Fruit fly (Drosophila melanogaster) whole organism, larva: Measurements from ENCODE around the gene glob3.

ENCODE experiments used
- noc ChIP-seq: fragments of 200-800 bp; sonication (Bioruptor generic); optimal IDR thresholded peaks from 3 replicates; lab custom pipeline; 2019; ENCODE audit warnings: missing biosample characterization, mild to moderate bottlenecking, missing genetic modification characterization, moderate library complexity

The glob3 gene

DNA sequence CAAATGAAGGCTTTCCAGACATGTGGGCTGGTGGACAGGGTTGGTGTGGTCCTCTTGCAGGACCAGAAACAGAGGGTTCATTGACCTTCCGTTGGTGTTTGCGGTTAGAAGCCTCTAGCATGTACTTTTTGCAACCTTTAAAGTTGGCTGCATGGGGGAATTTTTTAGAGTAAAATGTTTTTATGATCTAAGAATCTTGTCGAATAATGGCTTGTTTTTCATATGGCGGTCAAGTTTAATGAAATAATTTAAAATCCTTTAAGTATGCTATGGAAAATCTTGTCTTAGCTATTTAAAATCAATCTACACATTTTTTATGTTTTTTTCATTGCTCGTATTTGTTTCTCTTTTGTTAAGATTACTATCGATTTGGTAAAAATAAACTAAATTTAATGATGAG, at the start of gene glob3:
TSS of gene glob3 (plus strand) at position 301 of the 400 bp plus-strand sequence.
- no peak for TF ChIP-seq noc

DNA sequence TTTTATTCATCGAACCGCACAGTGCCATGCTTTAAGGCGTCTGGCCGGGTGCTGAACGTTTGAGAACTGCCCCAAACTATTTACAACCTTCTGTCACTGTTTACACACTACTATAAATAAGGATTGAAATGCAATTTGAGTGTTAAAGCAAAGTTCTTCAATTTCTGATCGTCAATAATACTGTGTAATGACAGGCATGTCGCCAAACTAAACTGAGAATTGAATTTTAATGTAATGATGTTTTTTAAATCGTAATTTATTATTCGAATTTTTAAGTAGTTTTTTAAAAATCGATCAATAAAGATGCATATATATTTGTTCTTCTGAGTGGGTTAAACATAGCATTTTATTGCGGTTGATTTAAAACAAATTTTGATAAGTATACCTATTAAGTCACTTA, 48.9 kb upstream of the glob3 start, which contains the start of gene CG2082:
TSS of gene CG2082 (minus strand) at position 101 of the 400 bp plus-strand sequence.
- TF ChIP-seq noc = no peak

DNA sequence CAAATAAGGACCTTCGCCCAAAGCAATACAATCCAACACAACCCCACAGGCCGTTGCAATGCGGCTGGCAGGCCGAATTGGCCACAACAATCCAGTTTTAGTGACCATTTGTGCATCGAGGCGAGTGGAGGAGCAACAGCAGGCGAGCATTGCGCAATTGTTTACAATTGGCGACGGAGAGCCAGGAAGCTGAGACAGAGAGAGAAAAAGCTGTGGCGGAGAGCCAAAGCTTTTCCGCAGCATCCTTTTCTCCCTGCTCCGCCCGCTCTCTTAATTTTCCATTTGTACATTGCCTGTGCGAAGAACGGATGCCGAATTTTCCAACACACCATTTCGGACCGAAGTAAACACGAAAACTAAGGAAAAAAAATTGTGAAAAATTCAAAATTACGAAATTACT, 48.4 kb upstream of the glob3 start, which contains the start of gene kat-60L1:
TSS of gene kat-60L1 (plus strand) at position 301 of the 400 bp plus-strand sequence.
- TF ChIP-seq noc = no peak

DNA sequence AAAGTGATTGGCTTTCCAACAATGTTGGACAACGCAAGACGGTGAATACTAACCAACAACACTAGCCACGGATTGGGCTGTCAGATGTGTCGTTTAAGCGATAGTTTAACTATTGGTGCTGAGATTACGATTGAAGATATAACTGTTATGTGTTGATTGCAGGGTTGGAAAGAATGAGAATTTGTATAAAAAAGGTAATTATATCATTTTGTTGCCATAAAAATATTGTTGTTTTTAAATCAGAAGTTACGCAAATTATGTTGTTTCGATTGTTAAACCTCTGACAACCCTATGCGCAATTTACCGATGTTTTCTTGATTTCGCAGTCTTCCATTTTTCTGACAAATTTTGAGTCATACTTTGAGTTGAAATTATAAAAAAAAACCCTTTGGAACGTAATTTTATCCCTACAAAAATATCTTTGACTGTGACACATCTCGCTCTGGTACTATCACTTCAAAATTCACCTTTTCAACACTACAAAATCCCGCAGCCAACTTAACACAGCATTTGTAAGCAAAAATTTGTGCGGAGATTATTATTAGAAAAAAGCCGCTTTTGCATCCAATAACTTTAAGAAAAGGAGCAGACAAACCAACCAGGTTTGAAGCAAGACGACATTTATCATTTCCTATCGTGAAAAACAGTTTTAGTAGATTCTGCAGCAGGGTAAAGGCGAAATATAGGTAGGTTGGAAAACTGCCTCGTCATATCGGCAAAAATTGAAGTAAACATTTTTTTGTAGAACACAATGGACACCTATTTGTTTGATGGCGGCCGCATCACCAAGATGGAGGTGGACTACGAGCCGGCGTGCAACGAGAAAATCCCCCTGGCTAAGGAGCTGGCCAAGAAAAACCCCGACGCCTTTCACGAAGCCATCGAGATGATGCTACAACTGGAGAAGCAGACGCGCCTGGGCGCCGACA, 40.6 kb upstream of the glob3 start, which contains the start of the genes Hat1 and Rpn5:
TSS of gene Hat1 (minus strand) at position 360 of the 929 bp plus-strand sequence.
TSS of gene Rpn5 (plus strand) at position 469 of the 929 bp plus-strand sequence.
- TF ChIP-seq noc = peak; percentile 88

DNA sequence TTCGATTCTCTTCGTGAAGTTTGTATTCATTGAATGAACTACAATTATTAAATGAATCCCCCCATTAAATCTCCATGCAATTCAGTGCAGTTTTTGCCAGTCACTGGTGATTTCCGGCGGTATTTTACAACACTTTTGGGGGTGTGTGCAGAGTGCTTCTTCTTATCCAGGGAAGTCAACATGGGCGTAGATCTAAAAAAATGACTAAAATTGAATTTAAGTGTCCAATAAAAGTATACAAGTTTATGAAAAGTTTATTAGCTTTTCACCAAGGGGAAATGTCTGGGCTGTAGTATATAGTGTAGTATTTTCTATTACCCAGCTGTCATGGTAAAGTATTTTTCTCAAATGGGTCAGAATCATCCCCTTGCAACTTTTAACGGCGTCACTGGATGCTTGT, 38.4 kb upstream of the glob3 start, which contains the start of gene Hpf1:
TSS of gene Hpf1 (plus strand) at position 383 of the 400 bp plus-strand sequence.
- peak; percentile 99 for TF ChIP-seq noc

DNA sequence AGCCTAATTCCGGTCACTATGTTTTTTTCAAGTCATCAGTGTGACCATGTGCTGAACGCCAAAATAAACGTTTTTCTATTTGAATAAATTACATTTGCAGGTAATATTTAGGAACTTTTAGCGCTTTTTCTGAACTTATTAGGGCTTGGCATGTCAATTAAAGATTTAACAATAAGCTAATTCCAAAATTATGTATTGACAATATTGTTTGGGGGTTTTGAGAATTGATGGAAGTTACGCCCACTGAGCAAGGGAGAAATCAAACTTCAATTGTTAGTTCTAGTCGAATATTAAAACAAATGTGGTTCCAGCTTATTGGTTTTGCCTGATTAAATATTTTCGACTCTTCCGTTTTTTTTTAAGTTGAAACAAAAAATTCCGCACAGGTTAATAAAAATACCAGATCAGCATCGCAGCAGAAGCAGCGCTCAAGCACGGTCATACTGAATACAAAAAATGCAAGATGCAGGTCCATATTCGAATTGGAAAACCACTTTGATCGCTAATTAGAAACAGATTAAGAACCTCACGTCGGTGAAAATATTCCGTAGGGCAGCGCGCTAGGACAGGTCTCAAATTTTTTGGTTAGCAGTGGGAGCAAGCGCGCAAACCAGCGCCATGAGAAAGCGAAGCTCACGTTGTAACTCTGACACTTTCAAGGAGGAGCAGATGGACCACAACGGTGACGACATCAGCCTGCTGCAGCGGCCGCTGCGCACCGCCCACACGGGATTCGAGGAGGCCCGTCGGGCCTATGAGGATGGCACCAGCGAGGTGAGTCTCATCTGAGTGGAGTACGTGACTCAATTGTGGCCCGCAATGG, 35.4 kb upstream of the glob3 start, which contains the start of the genes PSMG1 and CG10979:
TSS of gene PSMG1 (minus strand) at position 51 of the 823 bp plus-strand sequence.
TSS of gene CG10979 (plus strand) at position 439 of the 823 bp plus-strand sequence.
- no peak for TF ChIP-seq noc

DNA sequence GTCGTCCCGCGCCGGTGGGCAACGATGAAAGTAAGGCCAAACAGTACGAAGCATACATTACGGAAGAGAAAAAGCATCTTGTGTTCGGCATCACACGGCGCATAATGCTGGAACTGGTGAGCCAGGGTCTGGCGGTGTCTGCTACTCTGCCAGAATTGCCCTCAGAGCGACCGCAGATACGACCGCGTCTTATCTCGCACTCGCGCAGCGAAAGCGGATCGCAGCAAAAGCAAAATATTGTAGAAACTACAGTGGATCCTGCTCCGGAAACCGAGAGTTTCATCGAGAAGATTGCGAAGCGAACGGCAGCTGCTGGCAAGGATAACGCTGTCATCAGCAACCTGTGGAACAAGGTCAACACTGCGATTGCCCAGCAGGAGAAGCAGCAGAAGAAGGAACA, 32.2 kb upstream of the glob3 start:
- TF ChIP-seq noc = no peak

DNA sequence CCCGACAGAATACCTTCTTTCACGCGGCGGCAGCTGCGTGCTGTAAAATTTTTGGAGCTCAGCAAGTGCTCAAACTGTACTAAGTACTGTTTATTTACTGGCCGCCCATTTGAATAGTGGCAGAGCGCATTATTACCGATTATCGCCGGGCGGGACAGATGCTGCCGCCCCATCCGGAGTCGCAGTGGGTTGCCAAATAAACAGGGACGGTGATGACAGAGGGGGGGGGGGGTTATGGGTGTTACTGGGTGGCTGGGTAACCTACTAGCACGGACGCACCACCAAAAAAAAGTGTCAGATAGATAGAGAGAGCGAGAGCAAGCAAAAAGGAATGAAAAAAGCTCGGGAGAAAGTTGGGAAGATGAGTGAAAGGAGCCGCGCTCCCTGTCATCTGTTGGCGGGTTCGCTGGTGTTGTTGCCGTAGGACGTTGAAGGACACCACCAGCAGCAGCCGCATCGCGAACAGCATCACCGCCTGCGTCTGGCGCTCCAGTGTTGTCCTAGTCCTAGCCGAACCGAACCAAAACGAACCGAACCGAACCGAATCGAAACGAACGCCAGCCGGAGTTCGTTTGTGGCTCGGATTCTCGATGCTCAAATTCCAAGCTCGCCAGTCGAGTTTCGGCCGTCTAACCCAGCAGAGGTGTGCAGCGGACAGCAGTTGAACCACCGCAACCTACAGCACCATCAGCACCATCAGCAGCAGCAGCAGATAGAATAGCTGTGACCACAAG, 28.0 kb upstream of the glob3 start, which contains the start of gene CG11000:
TSS of gene CG11000 (plus strand) at position 626 of the 734 bp plus-strand sequence.
- TF ChIP-seq noc = no peak

DNA sequence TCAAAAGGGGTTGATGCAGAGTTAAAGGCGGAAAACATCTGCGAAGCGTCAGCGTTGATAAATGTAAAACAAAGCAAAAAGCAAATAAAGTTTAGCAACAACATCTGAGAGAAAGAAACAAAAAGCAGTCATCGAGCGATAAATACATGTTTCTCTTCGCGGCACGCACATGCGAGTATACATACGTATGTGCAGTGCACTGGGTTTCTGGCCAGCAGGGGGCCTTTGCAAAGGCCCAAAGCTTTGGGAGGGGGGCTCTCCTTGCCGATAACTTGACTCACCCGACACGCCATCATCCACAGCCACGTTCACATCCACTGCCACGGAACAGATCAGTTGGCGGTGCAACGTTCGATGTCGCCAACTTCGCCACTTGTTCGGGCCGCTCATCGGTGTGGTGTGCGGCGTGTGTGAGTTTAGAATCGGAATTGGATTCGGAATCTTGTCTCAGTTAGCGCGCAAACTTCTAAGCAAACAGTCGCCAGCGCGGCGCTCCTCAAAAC, 16.7 kb upstream of the glob3 start, which contains the start of gene CG42675:
TSS of gene CG42675 (plus strand) at position 453 of the 503 bp plus-strand sequence.
- TF ChIP-seq noc = no peak

DNA sequence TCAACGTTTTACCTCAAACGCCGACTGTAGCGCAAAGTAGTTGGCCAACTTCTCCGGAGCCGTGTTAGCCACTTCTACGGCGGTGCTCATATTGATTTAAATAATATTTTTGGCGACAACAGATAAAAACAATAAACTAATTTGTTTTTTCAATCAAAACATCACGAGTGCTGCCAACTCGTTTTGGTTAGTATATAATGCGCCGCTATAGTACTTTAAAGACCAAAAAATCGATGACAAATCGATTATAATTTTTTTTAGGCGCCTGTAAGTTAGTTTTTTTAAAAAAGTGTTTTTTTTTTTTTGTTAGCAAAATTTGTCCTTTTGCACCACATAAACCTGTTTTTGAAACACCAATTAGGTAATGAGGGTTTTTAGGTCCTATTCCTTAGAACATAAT, 8.6 kb upstream of the glob3 start, which contains the start of gene Hpr1:
TSS of gene Hpr1 (minus strand) at position 198 of the 400 bp plus-strand sequence.
- no peak for TF ChIP-seq noc

DNA sequence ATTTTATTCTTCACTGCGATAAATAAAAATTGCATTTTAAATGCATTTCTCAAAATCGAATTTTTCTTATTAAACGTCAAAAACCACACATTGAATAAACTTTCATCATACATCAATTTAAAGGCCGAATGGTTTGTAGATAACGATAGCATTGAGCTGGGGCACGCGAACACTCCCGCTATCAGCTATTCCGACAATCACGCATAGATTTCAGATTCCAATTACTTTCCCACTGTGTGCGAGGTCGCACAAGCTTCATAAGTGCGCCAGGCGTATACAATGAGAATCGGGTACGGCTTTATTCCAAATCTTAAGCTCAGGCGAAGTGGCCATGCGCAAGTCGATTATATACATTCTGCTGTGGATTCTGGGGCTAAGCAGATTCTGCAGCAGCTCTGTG, 8.1 kb upstream of the glob3 start, which contains the start of gene CG46303:
TSS of gene CG46303 (plus strand) at position 223 of the 400 bp plus-strand sequence.
- TF ChIP-seq noc = peak; percentile 56

DNA sequence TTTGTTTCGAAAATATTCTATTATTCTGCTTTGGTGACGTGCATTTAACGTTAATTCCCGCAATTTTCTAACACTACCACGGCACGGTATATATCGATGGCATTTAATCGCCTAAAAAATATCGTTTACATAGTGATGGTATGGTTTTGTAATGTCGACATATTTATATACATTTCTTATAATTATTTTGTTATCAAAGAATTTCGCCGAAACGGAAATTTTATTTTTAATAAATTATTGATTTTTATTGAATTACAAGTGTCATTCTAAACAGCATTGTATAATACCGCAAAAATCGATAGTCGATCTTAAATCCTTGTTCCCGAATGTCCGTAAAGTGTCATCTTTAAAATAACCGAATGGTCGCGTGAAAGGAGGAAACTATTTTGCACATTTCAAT, 5.4 kb upstream of the glob3 start, which contains the start of the genes Sec20 and dgrn:
TSS of gene Sec20 (minus strand) at position 77 of the 400 bp plus-strand sequence.
TSS of gene dgrn (plus strand) at position 160 of the 400 bp plus-strand sequence.
- TF ChIP-seq noc = peak; percentile 53

DNA sequence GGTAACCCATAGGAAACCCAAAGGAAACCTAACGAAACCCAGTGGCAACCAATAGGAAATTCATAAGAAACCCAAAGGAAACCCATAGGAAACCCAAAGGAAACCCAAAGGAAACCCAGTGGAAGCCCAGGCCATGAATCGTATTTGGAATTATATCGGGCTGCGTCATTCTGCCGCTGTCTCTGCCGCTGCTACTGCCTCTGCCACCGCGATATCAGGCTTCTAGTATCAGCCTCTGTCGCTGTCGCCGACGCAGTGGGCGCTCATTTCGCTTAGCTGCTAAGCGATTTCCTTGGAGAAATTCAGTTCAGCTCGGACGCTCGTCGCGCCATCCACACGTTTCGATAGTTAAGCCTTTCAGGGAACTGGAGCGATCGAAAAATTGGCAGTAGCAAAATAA, 1.5 kb downstream of the glob3 start, which contains the start of gene CG1208:
TSS of gene CG1208 (plus strand) at position 301 of the 400 bp plus-strand sequence.
- TF ChIP-seq noc = no peak

DNA sequence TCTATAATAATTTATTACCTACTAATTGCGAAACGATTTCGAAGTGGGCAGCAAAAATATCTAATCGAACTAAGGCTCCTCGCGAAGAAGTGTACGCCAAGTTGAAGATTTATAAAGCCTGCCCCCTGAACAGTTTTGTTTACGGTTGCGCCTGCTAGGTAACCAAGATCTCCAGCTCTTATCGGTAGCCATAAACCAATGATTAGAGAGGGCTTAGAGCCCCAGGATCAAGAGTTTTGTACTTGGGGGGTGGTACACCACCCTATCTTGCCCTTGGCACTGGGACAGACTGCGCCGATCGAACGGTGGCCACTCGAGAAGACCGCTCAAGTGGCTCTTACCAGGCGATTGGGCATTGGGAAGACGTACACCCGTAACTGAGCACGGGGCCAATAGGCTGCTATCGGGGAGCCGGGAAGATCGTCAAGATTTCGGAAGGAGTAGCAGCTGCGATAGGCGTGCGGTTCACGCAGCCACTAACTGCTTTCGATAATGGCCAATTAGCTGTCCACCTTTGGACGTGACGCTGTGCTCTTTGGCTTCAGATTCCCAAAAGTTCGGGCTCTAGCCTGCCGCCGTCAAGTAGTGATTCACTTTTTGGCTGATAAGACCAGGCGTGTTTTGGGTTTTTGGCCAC, 2.6 kb downstream of the glob3 start:
- peak; percentile 82 for TF ChIP-seq noc
